Worm (Caenorhabditis elegans) whole organism, late embryonic: Measurements from ENCODE around the gene K10G6.5.
A peak's percentile ranks its signal among the peaks of the same experiment; 100 is the strongest.

Source experiments
- K02D7.2 ChIP-seq: sonication (generic microtip); optimal IDR thresholded peaks from 2 replicates; lab custom pipeline; 2017; ENCODE audit warnings: mild to moderate bottlenecking, missing genetic modification characterization, missing compliant biosample characterization
- ahr-1 ChIP-seq: sonication (generic microtip); optimal IDR thresholded peaks from 2 replicates; lab custom pipeline; 2016; ENCODE audit warnings: missing genetic modification characterization, missing compliant biosample characterization
- ceh-19 ChIP-seq: fragments of 200-800 bp; sonication (Bioruptor generic); optimal IDR thresholded peaks from 2 replicates; lab custom pipeline; 2018; ENCODE audit warnings: mild to moderate bottlenecking, missing genetic modification characterization, missing compliant biosample characterization
- ceh-2 ChIP-seq: sonication (generic microtip); optimal IDR thresholded peaks from 2 replicates; lab custom pipeline; 2016; ENCODE audit warnings: missing genotype, missing genetic modification characterization, missing compliant biosample characterization
- ceh-30 ChIP-seq: fragments of 150-350 bp; optimal IDR thresholded peaks from 2 replicates; lab custom pipeline; 2014; ENCODE audit warnings: missing biosample characterization, missing genetic modification characterization
- ceh-9 ChIP-seq: sonication (generic microtip); optimal IDR thresholded peaks from 2 replicates; lab custom pipeline; 2016; ENCODE audit warnings: mild to moderate bottlenecking, missing genetic modification characterization, inconsistent platforms, missing compliant biosample characterization
- che-1 ChIP-seq: sonication (generic microtip); optimal IDR thresholded peaks from 2 replicates; lab custom pipeline; 2016; ENCODE audit warnings: mild to moderate bottlenecking, missing genetic modification characterization, missing compliant biosample characterization
- elt-4 ChIP-seq: sonication (generic microtip); optimal IDR thresholded peaks from 2 replicates; lab custom pipeline; 2016; ENCODE audit warnings: missing genetic modification characterization, missing compliant biosample characterization
- hlh-30 ChIP-seq: sonication (generic microtip); optimal IDR thresholded peaks from 2 replicates; lab custom pipeline; 2017; ENCODE audit warnings: antibody characterized with exemption, missing genetic modification characterization, missing compliant biosample characterization; ENCODE audit not compliant: insufficient read depth
- rnt-1 ChIP-seq: sonication (generic microtip); optimal IDR thresholded peaks from 2 replicates; lab custom pipeline; 2016; ENCODE audit warnings: missing genetic modification characterization, missing compliant biosample characterization
- unc-86 ChIP-seq: sonication (generic microtip); optimal IDR thresholded peaks from 2 replicates; lab custom pipeline; 2016; ENCODE audit warnings: missing genetic modification characterization, missing compliant biosample characterization

- TF ChIP-seq elt-4 (tag; lab: Kevin White, UChicago) (no peak), ceh-9 (tag; lab: Kevin White, UChicago) (no peak), ceh-19 (GFP tag; lab: Kevin White, UChicago) (no peak), ahr-1 (tag; lab: Kevin White, UChicago) (no peak), che-1 (tag; lab: Kevin White, UChicago) (no peak), ceh-2 (tag; lab: Kevin White, UChicago) (no peak), unc-86 (tag; lab: Kevin White, UChicago) (no peak), ceh-30 (tag; lab: Kevin White, UChicago) (no peak), rnt-1 (tag; lab: Kevin White, UChicago) (peak; percentile 13), K02D7.2 (tag; lab: Kevin White, UChicago) (no peak), hlh-30 (no peak)
These were observed 30.3 kb upstream of the K10G6.5 start for ce11 chrII:3956744-3957143.
